Worm (Caenorhabditis elegans) whole organism, midembryonic: ENCODE measurements around the gene srbc-40.

ENCODE experiments used
- T22C8.4 ChIP-seq: fragments of 200-800 bp; sonication (Bioruptor generic); IDR thresholded peaks from 2 replicates; pipeline ENCODE4 v1.3.6; 2022; ENCODE audit warnings: missing genetic modification characterization, missing compliant biosample characterization
- cog-1 ChIP-seq: sonication (generic microtip); optimal IDR thresholded peaks from 2 replicates; lab custom pipeline; 2016; ENCODE audit warnings: missing genetic modification characterization, missing compliant biosample characterization
- flt-1 ChIP-seq: fragments of 200-800 bp; sonication (Bioruptor generic); IDR thresholded peaks from 2 replicates; pipeline ENCODE4 v1.3.6; 2022; ENCODE audit warnings: missing genetic modification characterization, missing compliant biosample characterization
- klf-2 ChIP-seq: fragments of 200-800 bp; sonication (Bioruptor generic); conservative IDR thresholded peaks from 2 replicates; pipeline ENCODE4 v1.3.6; 2022; ENCODE audit warnings: missing genetic modification reagents, missing genetic modification characterization, missing compliant biosample characterization
- med-1 ChIP-seq: sonication (generic microtip); optimal IDR thresholded peaks from 2 replicates; lab custom pipeline; 2017; ENCODE audit warnings: missing genetic modification characterization, mild to moderate bottlenecking, missing compliant biosample characterization, antibody characterized with exemption, missing genetic modification reagents; ENCODE audit not compliant: insufficient read depth
- ref-1 ChIP-seq: fragments of 200-800 bp; sonication (Bioruptor generic); conservative IDR thresholded peaks from 2 replicates; pipeline ENCODE4 v1.3.6; 2022; ENCODE audit warnings: missing genetic modification reagents, missing genetic modification characterization, missing compliant biosample characterization
- tab-1 ChIP-seq: fragments of 200-800 bp; sonication (Bioruptor generic); IDR thresholded peaks from 2 replicates; pipeline ENCODE4 v1.3.6; 2022; ENCODE audit warnings: missing genetic modification characterization, missing compliant biosample characterization
- ztf-23 ChIP-seq: fragments of 200-800 bp; sonication (Bioruptor generic); IDR thresholded peaks from 2 replicates; pipeline ENCODE4 v1.3.6; 2022; ENCODE audit warnings: missing genetic modification reagents, missing genetic modification characterization, missing compliant biosample characterization
- ztf-29 ChIP-seq: fragments of 200-800 bp; sonication (Bioruptor generic); IDR thresholded peaks from 2 replicates; pipeline ENCODE4 v1.3.6; 2022; ENCODE audit warnings: missing genetic modification reagents, missing genetic modification characterization, missing compliant biosample characterization

The srbc-40 gene

ce11 chrV:741820-742219 is 22.2 kb upstream of the srbc-40 start, which contains the start of gene C05E4.7:
TSS of gene C05E4.7 (plus strand) at chrV:742120.
- TF ChIP-seq T22C8.4 (GFP tag; lab: Robert Waterston, UW) = no peak
- no peak for TF ChIP-seq klf-2
- no peak for TF ChIP-seq flt-1 (GFP tag; lab: Robert Waterston, UW)
- TF ChIP-seq ztf-23 (GFP tag; lab: Robert Waterston, UW) = no peak
- TF ChIP-seq tab-1 (GFP tag; lab: Robert Waterston, UW) = no peak
- no peak for TF ChIP-seq ref-1 (GFP tag; lab: Robert Waterston, UW)
- TF ChIP-seq cog-1 (tag; lab: Kevin White, UChicago) = no peak
- TF ChIP-seq med-1 (GFP tag; lab: Kevin White, UChicago) = no peak
- TF ChIP-seq ztf-29 (GFP tag; lab: Robert Waterston, UW) = no peak

- TF ChIP-seq ztf-29 (GFP tag; lab: Robert Waterston, UW) = no peak
- no peak for TF ChIP-seq ref-1 (GFP tag; lab: Robert Waterston, UW)
- no peak for TF ChIP-seq tab-1 (GFP tag; lab: Robert Waterston, UW)
These were observed 19.1 kb upstream of the srbc-40 start, which contains the start of gene srj-24 for ce11 chrV:738770-739169. TSS of gene srj-24 (minus strand) at chrV:738870.

- TF ChIP-seq cog-1 (tag; lab: Kevin White, UChicago) (no peak), ref-1 (GFP tag; lab: Robert Waterston, UW) (no peak), ztf-23 (GFP tag; lab: Robert Waterston, UW) (no peak), tab-1 (GFP tag; lab: Robert Waterston, UW) (no peak), ztf-29 (GFP tag; lab: Robert Waterston, UW) (no peak)
These were observed 16.5 kb upstream of the srbc-40 start, which contains the start of gene srj-25 for ce11 chrV:736171-736570. TSS of gene srj-25 (minus strand) at chrV:736271.

- TF ChIP-seq cog-1 (tag; lab: Kevin White, UChicago) = peak; percentile 50
- TF ChIP-seq ztf-29 (GFP tag; lab: Robert Waterston, UW) = no peak
These were observed 11.7 kb upstream of the srbc-40 start for ce11 chrV:731330-731729.

- TF ChIP-seq med-1 (GFP tag; lab: Kevin White, UChicago) (no peak), ztf-23 (GFP tag; lab: Robert Waterston, UW) (no peak), tab-1 (GFP tag; lab: Robert Waterston, UW) (no peak), ref-1 (GFP tag; lab: Robert Waterston, UW) (no peak)
These were observed 10.6 kb upstream of the srbc-40 start for ce11 chrV:730216-730615.

- TF ChIP-seq klf-2 = no peak
- TF ChIP-seq cog-1 (tag; lab: Kevin White, UChicago) = no peak
- TF ChIP-seq T22C8.4 (GFP tag; lab: Robert Waterston, UW) = no peak
These were observed 9.3 kb upstream of the srbc-40 start for ce11 chrV:728822-729493.

ce11 chrV:727484-728351 is 8.1 kb upstream of the srbc-40 start, which contains the start of the genes icl-1 and srh-2:
TSS of gene icl-1 (minus strand) at chrV:728004.
TSS of gene srh-2 (plus strand) at chrV:728301.
- TF ChIP-seq ztf-23 (GFP tag; lab: Robert Waterston, UW) = no peak
- no peak for TF ChIP-seq T22C8.4 (GFP tag; lab: Robert Waterston, UW)
- no peak for TF ChIP-seq med-1 (GFP tag; lab: Kevin White, UChicago)
- no peak for TF ChIP-seq cog-1 (tag; lab: Kevin White, UChicago)
- TF ChIP-seq ztf-29 (GFP tag; lab: Robert Waterston, UW) = no peak
- TF ChIP-seq tab-1 (GFP tag; lab: Robert Waterston, UW) = no peak
- no peak for TF ChIP-seq ref-1 (GFP tag; lab: Robert Waterston, UW)
- no peak for TF ChIP-seq klf-2

ce11 chrV:726573-727483 is 7.2 kb upstream of the srbc-40 start:
- no peak for TF ChIP-seq klf-2

ce11 chrV:725807-726572 is 6.4 kb upstream of the srbc-40 start:
- TF ChIP-seq flt-1 (GFP tag; lab: Robert Waterston, UW) (no peak), ref-1 (GFP tag; lab: Robert Waterston, UW) (no peak), tab-1 (GFP tag; lab: Robert Waterston, UW) (no peak), klf-2 (no peak), med-1 (GFP tag; lab: Kevin White, UChicago) (no peak), T22C8.4 (GFP tag; lab: Robert Waterston, UW) (no peak), cog-1 (tag; lab: Kevin White, UChicago) (no peak), ztf-23 (GFP tag; lab: Robert Waterston, UW) (no peak), ztf-29 (GFP tag; lab: Robert Waterston, UW) (no peak)
